Fruit fly (Drosophila melanogaster) whole organism, pupa: ENCODE measurements around the gene Mdh2.

Source experiments
- CG10348 ChIP-seq: fragments of 200-800 bp; sonication (Bioruptor generic); IDR thresholded peaks from 2 replicates; pipeline ENCODE4 v1.3.6; 2022; ENCODE audit warnings: missing biosample characterization, missing genetic modification characterization
- CG14655 ChIP-seq: fragments of 200-800 bp; sonication (Bioruptor generic); optimal IDR thresholded peaks from 3 replicates; lab custom pipeline; 2017; ENCODE audit warnings: mild to moderate bottlenecking, missing biosample characterization, missing genetic modification reagents, missing genetic modification characterization
- D1 ChIP-seq: fragments of 200-800 bp; sonication (Bioruptor generic); optimal IDR thresholded peaks from 2 replicates; lab custom pipeline; 2018; ENCODE audit warnings: missing biosample characterization, mild to moderate bottlenecking, missing genetic modification characterization, moderate library complexity
- EcR ChIP-seq: fragments of 200-800 bp; sonication (Bioruptor generic); optimal IDR thresholded peaks from 3 replicates; lab custom pipeline; 2019; ENCODE audit warnings: missing biosample characterization, missing genetic modification characterization, mild to moderate bottlenecking, moderate library complexity, missing genetic modification reagents
- Ets98B ChIP-seq: fragments of 200-800 bp; sonication (Bioruptor generic); IDR thresholded peaks from 2 replicates; pipeline ENCODE4 v1.3.6; 2022; ENCODE audit warnings: missing biosample characterization, missing genetic modification characterization
- Snoo ChIP-seq: fragments of 200-800 bp; sonication (Bioruptor generic); optimal IDR thresholded peaks from 3 replicates; lab custom pipeline; 2017; ENCODE audit warnings: missing biosample characterization, mild to moderate bottlenecking, missing genetic modification characterization, inconsistent platforms

DNA sequence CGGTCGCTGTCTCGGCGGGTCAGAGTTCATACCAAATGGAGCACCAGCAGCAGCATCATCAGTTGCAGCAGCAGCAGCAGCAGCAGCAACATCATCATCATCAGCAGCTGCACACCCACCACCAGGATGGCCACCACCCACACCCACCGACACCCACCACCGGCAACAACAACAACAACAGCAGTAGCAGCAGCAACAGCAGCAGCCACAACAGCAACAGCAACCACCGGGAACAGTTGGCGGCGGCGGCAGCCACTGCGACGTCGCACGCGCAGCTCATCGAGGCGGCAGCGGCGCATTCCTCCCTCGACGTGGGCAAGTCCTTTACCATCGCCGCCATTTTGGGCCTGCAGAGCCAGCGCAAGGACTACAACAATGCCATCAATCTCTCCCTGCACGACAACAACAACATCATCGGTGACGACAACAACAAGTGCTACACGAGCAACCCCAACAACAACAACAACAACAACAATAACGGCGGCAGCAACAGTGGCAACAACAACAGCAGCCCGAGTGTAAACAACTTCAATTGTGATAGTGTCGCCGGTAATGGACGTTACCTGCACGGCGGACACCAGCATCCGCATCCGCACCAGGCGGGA, 43.6 kb downstream of the Mdh2 start:
- no peak for TF ChIP-seq D1
- no peak for TF ChIP-seq EcR (GFP tag; lab: Kevin White, UChicago)
- no peak for TF ChIP-seq CG10348 (GFP tag; lab: Robert Waterston, UW)
- TF ChIP-seq Ets98B (GFP tag; lab: Robert Waterston, UW) = no peak
- no peak for TF ChIP-seq CG14655 (GFP tag; lab: Kevin White, UChicago)
- no peak for TF ChIP-seq Snoo (tag; lab: Kevin White, UChicago)
